Fruit fly (Drosophila melanogaster): ENCODE results near the gene ouib.
A peak's percentile ranks its signal among the peaks of the same experiment; 100 is the strongest.

Gene ouib

DNA sequence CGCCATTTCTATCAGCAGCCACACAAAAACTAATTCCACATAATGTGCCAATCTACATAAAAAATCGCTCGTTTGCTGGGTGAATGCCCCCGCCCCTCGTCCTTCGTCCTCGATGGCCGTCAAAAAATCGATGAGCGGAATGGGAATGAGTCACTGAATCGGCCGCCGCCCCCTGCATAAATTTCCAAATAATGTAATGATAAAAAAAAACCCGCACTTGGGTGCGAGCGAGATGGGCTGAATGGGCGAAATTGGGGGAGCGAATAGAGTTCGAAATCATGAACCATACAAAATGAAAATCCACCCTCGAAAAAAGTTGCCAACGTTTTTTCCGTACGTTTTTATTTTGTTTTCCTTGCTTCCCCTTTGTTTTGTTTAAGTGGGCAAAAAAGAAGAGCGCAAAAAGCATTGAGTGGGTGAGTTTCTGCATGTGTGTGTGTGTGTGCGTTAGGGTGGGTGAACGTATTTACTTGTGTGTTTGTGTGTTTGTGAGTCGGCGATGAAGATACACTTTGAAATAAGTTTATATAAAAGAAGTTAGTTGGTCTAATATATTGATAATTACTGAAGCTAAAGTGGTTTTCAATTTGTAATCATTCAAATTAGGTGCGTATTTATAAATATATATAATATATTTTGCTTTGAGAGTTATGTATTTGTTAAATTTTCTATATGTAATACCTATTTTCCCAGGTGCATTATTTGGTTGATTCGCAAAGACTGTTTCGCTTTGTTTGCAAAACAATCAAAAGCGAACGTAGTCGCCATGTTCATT is 19.8 kb upstream of the ouib start (continued):
- TF ChIP-seq CG10565 (GFP tag; optimal IDR thresholded peaks at IDR 0.05) (no peak), CG2712 (tag; optimal IDR thresholded peaks at IDR 0.05) (peak; percentile 16), nom (GFP tag; optimal IDR thresholded peaks at IDR 0.05) (peak; percentile 71), CG11695 (GFP tag; IDR thresholded peaks at IDR 0.05) (no peak), CG5953 (GFP tag; IDR thresholded peaks at IDR 0.05) (no peak), hb (GFP tag; IDR thresholded peaks at IDR 0.05; ENCODE audit: partially characterized antibody) (0 out of 3 replicates have a peak, but pooled peaks have one; percentile 21), Vsx1 (GFP tag; optimal IDR thresholded peaks at IDR 0.05) (no peak), Lpt (GFP tag; optimal IDR thresholded peaks at IDR 0.05) (no peak), Blimp-1 (GFP tag; optimal IDR thresholded peaks at IDR 0.05) (no peak), kah (GFP tag; optimal IDR thresholded peaks at IDR 0.05) (no peak), bsh (GFP tag; optimal IDR thresholded peaks at IDR 0.05) (peak in 1 of 2 experiments; percentile 21), sqz (GFP tag; optimal IDR thresholded peaks at IDR 0.05) (peak; percentile 98), tio (GFP tag; optimal IDR thresholded peaks at IDR 0.05) (no peak), pfk (GFP tag; optimal IDR thresholded peaks at IDR 0.05) (no peak), Scr (GFP tag; IDR thresholded peaks at IDR 0.05; ENCODE audit: partially characterized antibody) (no peak), CG14050 (GFP tag; IDR thresholded peaks at IDR 0.05) (no peak), seq (GFP tag; IDR thresholded peaks at IDR 0.05) (peak; percentile 91), stc (GFP tag; IDR thresholded peaks at IDR 0.05) (no peak), Lhr (GFP tag; optimal IDR thresholded peaks at IDR 0.05) (no peak), crol (GFP tag; IDR thresholded peaks at IDR 0.05) (0 out of 2 replicates have a peak, but pooled peaks have one; percentile 24), gem (tag; optimal IDR thresholded peaks at IDR 0.05) (peak; percentile 41), cg (GFP tag; optimal IDR thresholded peaks at IDR 0.05) (peak; percentile 59), Nf-YB (GFP tag; optimal IDR thresholded peaks at IDR 0.05) (peak; percentile 91), CG18599 (GFP tag; optimal IDR thresholded peaks at IDR 0.05) (peak; percentile 17), CTCF (GFP tag; optimal IDR thresholded peaks at IDR 0.05) (no peak), hth (optimal IDR thresholded peaks at IDR 0.05) (no peak), CG18262 (tag; optimal IDR thresholded peaks at IDR 0.05) (peak; percentile 22), org-1 (GFP tag; optimal IDR thresholded peaks at IDR 0.05) (no peak), amos (GFP tag; IDR thresholded peaks at IDR 0.05; ENCODE audit: partially characterized antibody) (no peak)

DNA sequence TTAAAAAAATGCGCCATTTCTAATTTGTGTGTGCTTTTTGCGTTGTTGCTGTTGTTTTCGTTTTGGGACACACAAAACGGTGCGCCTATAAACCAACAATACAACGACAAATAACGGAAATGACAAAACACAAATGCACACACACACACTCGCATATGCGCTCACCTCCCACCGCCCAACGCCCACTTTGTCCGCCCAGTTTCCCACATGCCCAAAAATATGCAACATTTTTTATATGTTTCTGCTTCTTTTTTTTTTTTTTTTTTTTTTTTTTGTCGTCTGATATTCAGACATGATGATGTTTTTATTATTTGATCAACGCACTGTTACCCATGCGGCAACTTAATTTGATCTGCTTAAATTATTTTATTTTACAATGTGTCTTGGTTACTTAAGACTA is 18.1 kb upstream of the ouib start:
- TF ChIP-seq dpn (GFP tag; optimal IDR thresholded peaks at IDR 0.05) (no peak), ttk (GFP tag; IDR thresholded peaks at IDR 0.05) (0 out of 2 replicates have a peak, but pooled peaks have one; percentile 22), cg (GFP tag; optimal IDR thresholded peaks at IDR 0.05) (peak; percentile 42), CG3065 (GFP tag; optimal IDR thresholded peaks at IDR 0.05) (peak; percentile 78), chn (GFP tag; optimal IDR thresholded peaks at IDR 0.05) (peak; percentile 68), Doc2 (GFP tag; IDR thresholded peaks at IDR 0.05) (no peak), Sin3A (optimal IDR thresholded peaks at IDR 0.05) (no peak), ci (GFP tag; IDR thresholded peaks at IDR 0.05) (peak; percentile 47; the same call in 1 of the 3 replicates), CG17359 (tag; optimal IDR thresholded peaks at IDR 0.05) (peak; percentile 81), eve (GFP tag; optimal IDR thresholded peaks at IDR 0.05) (no peak), CG2199 (GFP tag; IDR thresholded peaks at IDR 0.05) (no peak)
